Fruit fly (Drosophila melanogaster): ENCODE data around the gene CG32982.

Gene CG32982

dm6 chr2L:9166399-9166980 is 41.0 kb downstream of the CG32982 start, which contains the start of the genes CG9586 and tai (continued):
- TF ChIP-seq dmrt93B (GFP tag; optimal IDR thresholded peaks at IDR 0.05) (peak; percentile 35), CrebA (GFP tag; optimal IDR thresholded peaks at IDR 0.05; ENCODE audit: borderline replicate concordance) (no peak), woc (GFP tag; optimal IDR thresholded peaks at IDR 0.05) (peak; percentile 13), Vsx2 (GFP tag; optimal IDR thresholded peaks at IDR 0.05; ENCODE audit: partially characterized antibody) (no peak), sage (GFP tag; optimal IDR thresholded peaks at IDR 0.05) (peak; percentile 83), Rel (GFP tag; optimal IDR thresholded peaks at IDR 0.05) (peak; percentile 64), Rel (tag; optimal IDR thresholded peaks at IDR 0.05) (peak; percentile 52), Hr78 (GFP tag; optimal IDR thresholded peaks at IDR 0.05) (no peak), Dfd (GFP tag; optimal IDR thresholded peaks at IDR 0.05) (no peak), Jra (GFP tag; optimal IDR thresholded peaks at IDR 0.05) (peak; percentile 71), Sp1 (GFP tag; optimal IDR thresholded peaks at IDR 0.05) (peak; percentile 74), tai (GFP tag; optimal IDR thresholded peaks at IDR 0.05) (peak; percentile 92), GATAd (GFP tag; optimal IDR thresholded peaks at IDR 0.05) (no peak), OdsH (GFP tag; optimal IDR thresholded peaks at IDR 0.05) (peak; percentile 77)

DNA sequence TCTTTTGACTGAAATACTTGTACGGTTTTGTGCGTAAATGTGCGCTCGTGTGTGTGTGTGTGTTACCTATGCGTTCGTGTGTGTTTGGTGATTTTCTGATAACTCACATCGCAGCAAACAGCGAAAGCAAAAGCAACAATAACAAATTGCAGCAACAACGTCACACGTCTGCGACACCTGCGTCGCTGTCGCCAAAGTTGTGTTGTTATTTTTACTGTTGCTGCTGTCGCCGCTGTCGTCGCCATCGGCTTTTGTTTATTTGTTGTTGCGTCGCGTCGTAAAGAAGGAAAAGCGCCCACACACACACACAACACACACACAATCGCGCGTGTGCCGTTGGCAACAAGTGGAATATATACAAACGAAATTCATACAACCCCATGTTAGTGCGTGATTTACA is 41.5 kb downstream of the CG32982 start:
- TF ChIP-seq Dif (GFP tag; optimal IDR thresholded peaks at IDR 0.05; ENCODE audit: partially characterized antibody): peak; percentile 9
- no peak for TF ChIP-seq HLH106 (tag; optimal IDR thresholded peaks at IDR 0.05)

DNA sequence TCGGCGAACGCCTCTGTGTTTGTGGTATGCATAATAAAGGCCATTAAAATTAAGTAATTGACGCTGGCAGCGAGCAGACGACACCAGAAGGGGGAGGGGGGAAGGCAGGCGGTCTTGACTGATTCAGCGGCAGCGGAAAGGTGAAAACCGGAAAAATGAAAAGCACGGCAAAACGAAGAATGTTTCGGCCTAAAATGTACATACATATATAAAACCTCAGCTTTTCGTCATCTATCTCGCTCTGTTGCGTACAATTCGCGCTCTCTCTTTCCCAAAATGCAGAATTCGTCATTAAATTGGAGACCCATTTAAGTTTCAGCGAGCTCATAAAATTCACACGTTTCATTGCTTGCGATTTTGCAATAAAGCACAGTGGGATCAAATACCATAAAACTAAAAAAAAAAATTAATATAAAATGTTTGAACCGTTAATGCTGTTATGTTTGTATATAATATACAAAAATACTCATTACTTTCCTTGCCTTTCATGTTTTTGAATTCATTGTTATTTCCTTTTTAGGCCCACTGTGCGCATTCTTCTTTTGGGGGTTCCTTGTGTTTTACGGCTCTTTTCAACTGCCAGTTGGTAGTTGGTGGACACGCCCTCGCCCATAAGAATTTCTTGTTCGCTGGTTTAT is 42.6 kb downstream of the CG32982 start:
- TF ChIP-seq Hr83 (GFP tag; optimal IDR thresholded peaks at IDR 0.05; ENCODE audit: poor library complexity, severe bottlenecking) (no peak), pan (optimal IDR thresholded peaks at IDR 0.05) (no peak), h (GFP tag; optimal IDR thresholded peaks at IDR 0.05) (peak; percentile 92), Rel (GFP tag; optimal IDR thresholded peaks at IDR 0.05) (peak; percentile 75), Rel (tag; optimal IDR thresholded peaks at IDR 0.05) (peak; percentile 65), HLH106 (tag; optimal IDR thresholded peaks at IDR 0.05) (peak; percentile 82), Abd-B (GFP tag; optimal IDR thresholded peaks at IDR 0.05) (no peak), Mio (GFP tag; optimal IDR thresholded peaks at IDR 0.05) (peak; percentile 15), dsf (GFP tag; optimal IDR thresholded peaks at IDR 0.05; ENCODE audit: borderline replicate concordance) (peak; percentile 10), Sp1 (GFP tag; optimal IDR thresholded peaks at IDR 0.05) (peak; percentile 87), CrebA (GFP tag; optimal IDR thresholded peaks at IDR 0.05; ENCODE audit: borderline replicate concordance) (peak; percentile 41), dmrt93B (GFP tag; optimal IDR thresholded peaks at IDR 0.05) (peak; percentile 56), GATAd (GFP tag; optimal IDR thresholded peaks at IDR 0.05) (peak; percentile 29), Hr78 (GFP tag; optimal IDR thresholded peaks at IDR 0.05) (no peak), Vsx2 (GFP tag; optimal IDR thresholded peaks at IDR 0.05; ENCODE audit: partially characterized antibody) (no peak), usp (GFP tag; optimal IDR thresholded peaks at IDR 0.05) (no peak), ey (GFP tag; optimal IDR thresholded peaks at IDR 0.05) (peak; percentile 81), Jra (GFP tag; optimal IDR thresholded peaks at IDR 0.05) (peak; percentile 62), Myc (optimal IDR thresholded peaks at IDR 0.05) (no peak), Dfd (GFP tag; optimal IDR thresholded peaks at IDR 0.05) (no peak), lola (GFP tag; optimal IDR thresholded peaks at IDR 0.05) (no peak), sage (GFP tag; optimal IDR thresholded peaks at IDR 0.05) (peak; percentile 85), CG9705 (GFP tag; optimal IDR thresholded peaks at IDR 0.05) (peak; percentile 48), woc (GFP tag; optimal IDR thresholded peaks at IDR 0.05) (peak; percentile 78), jim (GFP tag; optimal IDR thresholded peaks at IDR 0.05) (no peak), brk (GFP tag; optimal IDR thresholded peaks at IDR 0.05) (peak; percentile 73), tai (GFP tag; optimal IDR thresholded peaks at IDR 0.05) (peak; percentile 95), rgr (GFP tag; optimal IDR thresholded peaks at IDR 0.05) (peak; percentile 92), CG32264 (GFP tag; optimal IDR thresholded peaks at IDR 0.05) (peak; percentile 70), br (GFP tag; optimal IDR thresholded peaks at IDR 0.05) (peak; percentile 85), fru (GFP tag; optimal IDR thresholded peaks at IDR 0.05) (peak; percentile 87), dl (GFP tag; optimal IDR thresholded peaks at IDR 0.05; ENCODE audit: insufficient read depth in 1 of 2, partially characterized antibody in 2 of 2) (no peak), OdsH (GFP tag; optimal IDR thresholded peaks at IDR 0.05) (peak; percentile 91), Dif (GFP tag; optimal IDR thresholded peaks at IDR 0.05; ENCODE audit: partially characterized antibody) (no peak), N (GFP tag; optimal IDR thresholded peaks at IDR 0.05) (no peak), Hnf4 (GFP tag; optimal IDR thresholded peaks at IDR 0.05) (peak; percentile 84), sv (GFP tag; optimal IDR thresholded peaks at IDR 0.05) (peak; percentile 37), psq (GFP tag; optimal IDR thresholded peaks at IDR 0.05) (peak; percentile 83), foxo (GFP tag; optimal IDR thresholded peaks at IDR 0.05) (peak in 1 of 2 experiments; percentile 92)

All from whole organism, wandering third instar larva.